Worm (Caenorhabditis elegans) whole organism, late embryonic: ENCODE data around the gene C09G9.1.

Source experiments
- ama-1 ChIP-seq: fragments of 150-350 bp; optimal IDR thresholded peaks from 2 replicates; lab custom pipeline; 2014
- ceh-30 ChIP-seq: fragments of 150-350 bp; optimal IDR thresholded peaks from 2 replicates; lab custom pipeline; 2014; ENCODE audit warnings: missing biosample characterization, missing genetic modification characterization
- ceh-31 ChIP-seq: sonication (generic microtip); optimal IDR thresholded peaks from 2 replicates; lab custom pipeline; 2016; ENCODE audit warnings: missing genetic modification characterization, missing compliant biosample characterization
- dve-1 ChIP-seq: sonication (generic microtip); optimal IDR thresholded peaks from 2 replicates; lab custom pipeline; 2017; ENCODE audit warnings: antibody characterized with exemption, mild to moderate bottlenecking, missing genetic modification characterization, missing compliant biosample characterization
- ets-4 ChIP-seq: sonication (generic microtip); optimal IDR thresholded peaks from 2 replicates; lab custom pipeline; 2016; ENCODE audit warnings: missing genetic modification characterization, missing compliant biosample characterization
- eyg-1 ChIP-seq: sonication (generic microtip); optimal IDR thresholded peaks from 2 replicates; lab custom pipeline; 2016; ENCODE audit warnings: missing genotype, missing genetic modification characterization, missing compliant biosample characterization
- fkh-10 ChIP-seq: fragments of 150-350 bp; optimal IDR thresholded peaks from 2 replicates; lab custom pipeline; 2014; ENCODE audit warnings: missing biosample characterization, missing genetic modification reagents, missing genetic modification characterization
- gmeb-2 ChIP-seq: sonication (generic microtip); optimal IDR thresholded peaks from 2 replicates; lab custom pipeline; 2016; ENCODE audit warnings: missing genetic modification characterization, inconsistent platforms, missing compliant biosample characterization
- lin-11 ChIP-seq: fragments of 200-800 bp; sonication (Bioruptor generic); optimal IDR thresholded peaks from 2 replicates; lab custom pipeline; 2018; ENCODE audit warnings: mild to moderate bottlenecking, missing genetic modification characterization, missing compliant biosample characterization
- nhr-11 ChIP-seq: fragments of 150-350 bp; optimal IDR thresholded peaks from 2 replicates; lab custom pipeline; 2014; ENCODE audit warnings: missing biosample characterization, missing genetic modification characterization
- pha-4 ChIP-seq: fragments of 150-350 bp; optimal IDR thresholded peaks from 2 replicates; lab custom pipeline; 2018; ENCODE audit warnings: missing biosample characterization, missing genetic modification reagents, missing genetic modification characterization

ce11 chrIV:8816029-8816428 lies 49.3 kb downstream of the C09G9.1 start, which contains the start of gene grsp-2:
- TF ChIP-seq ceh-31 (no peak), lin-11 (no peak), pha-4 (tag; lab: Kevin White, UChicago) (no peak), dve-1 (tag; lab: Kevin White, UChicago) (no peak), gmeb-2 (tag; lab: Kevin White, UChicago) (no peak), ets-4 (tag; lab: Kevin White, UChicago) (no peak), fkh-10 (GFP tag; lab: Kevin White, UChicago) (no peak), ama-1 (lab: Kevin White, UChicago) (no peak), nhr-11 (tag; lab: Kevin White, UChicago) (no peak), eyg-1 (no peak), ceh-30 (tag; lab: Kevin White, UChicago) (no peak)
